Worm (Caenorhabditis elegans): Measurements from ENCODE around the gene C55A1.6.

- TF ChIP-seq mep-1 (tag; optimal IDR thresholded peaks at IDR 0.05) (no peak), lin-13 (GFP tag; optimal IDR thresholded peaks at IDR 0.05) (no peak), isw-1 (GFP tag; IDR thresholded peaks at IDR 0.05) (no peak), elt-2 (tag; optimal IDR thresholded peaks at IDR 0.05) (no peak), ztf-11 (tag; optimal IDR thresholded peaks at IDR 0.05) (no peak), C16A3.4 (tag; optimal IDR thresholded peaks at IDR 0.05) (no peak), fos-1 (tag; optimal IDR thresholded peaks at IDR 0.05) (no peak)
Observed at ce11 chrV:15674899-15675298, 27.1 kb downstream of the C55A1.6 start.
